Fruit fly (Drosophila melanogaster) whole organism, embryonic: ENCODE data around the gene Snx1.

Experiments
- CG10267 ChIP-seq: fragments of 200-800 bp; sonication (Bioruptor generic); optimal IDR thresholded peaks from 2 replicates; lab custom pipeline; 2018; ENCODE audit warnings: missing biosample characterization, mild to moderate bottlenecking, missing genetic modification characterization, moderate library complexity
- CG18619 ChIP-seq: fragments of 200-800 bp; sonication (Bioruptor generic); optimal IDR thresholded peaks from 3 replicates; lab custom pipeline; 2017; ENCODE audit warnings: missing biosample characterization, mild to moderate bottlenecking, missing genetic modification characterization
- Six4 ChIP-seq: fragments of 200-800 bp; sonication (Bioruptor generic); optimal IDR thresholded peaks from 2 replicates; lab custom pipeline; 2016; ENCODE audit warnings: missing biosample characterization, missing genetic modification characterization
- ash1 ChIP-seq: fragments of 200-800 bp; sonication (Bioruptor generic); optimal IDR thresholded peaks from 2 replicates; lab custom pipeline; 2018; ENCODE audit warnings: missing biosample characterization, mild to moderate bottlenecking, missing genetic modification characterization
- row ChIP-seq: fragments of 200-800 bp; sonication (Bioruptor generic); IDR thresholded peaks from 3 replicates; pipeline ENCODE4 v1.3.6; 2022; ENCODE audit warnings: missing biosample characterization, missing genetic modification characterization
- tgo ChIP-seq: fragments of 200-800 bp; sonication (Bioruptor generic); IDR thresholded peaks from 3 replicates; pipeline ENCODE4 v1.3.6; 2022; ENCODE audit warnings: missing biosample characterization, missing genetic modification characterization

DNA sequence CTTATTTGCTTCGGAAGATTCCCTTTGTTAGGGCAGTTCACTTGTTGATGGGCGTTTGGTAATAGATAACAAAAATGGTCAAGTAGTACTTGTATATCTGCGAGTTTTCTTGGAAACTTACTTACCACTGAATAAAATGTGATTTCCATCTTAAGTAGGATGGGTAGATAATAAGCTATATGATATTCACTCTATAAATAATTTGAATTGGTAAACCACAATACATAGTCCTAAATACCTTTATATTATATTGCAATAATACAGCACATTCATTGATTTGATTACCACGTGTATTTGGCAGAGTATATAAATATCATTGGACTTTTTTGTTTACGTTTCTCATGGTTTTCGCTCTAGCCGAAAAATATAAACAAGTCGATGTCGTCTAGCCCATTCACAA is 26.5 kb downstream of the Snx1 start:
- TF ChIP-seq tgo (GFP tag; lab: Robert Waterston, UW) = peak; percentile 73; the same call in 2 of the 3 replicates
- TF ChIP-seq row (GFP tag; lab: Robert Waterston, UW) = peak; percentile 82
- peak; percentile 58 for TF ChIP-seq Six4 (GFP tag; lab: Kevin White, UChicago)
- TF ChIP-seq CG18619 (GFP tag; lab: Kevin White, UChicago) = peak; percentile 82
- TF ChIP-seq CG10267 = peak; percentile 46
- no peak for TF ChIP-seq ash1 (GFP tag; lab: Kevin White, UChicago)
